Worm (Caenorhabditis elegans): Measurements from ENCODE around the gene K11H12.7.

ce11 chrIV:676280-676679, 11.0 kb downstream of the K11H12.7 start, which contains the start of gene K11H12.5:
- TF ChIP-seq unc-130 (GFP tag; optimal IDR thresholded peaks at IDR 0.05) (no peak), egl-27 (tag; optimal IDR thresholded peaks at IDR 0.05) (no peak), vab-7 (GFP tag; IDR thresholded peaks at IDR 0.05) (no peak), nhr-77 (tag; optimal IDR thresholded peaks at IDR 0.05) (no peak), ztf-7 (tag; optimal IDR thresholded peaks at IDR 0.05) (no peak), F49E8.2 (tag; optimal IDR thresholded peaks at IDR 0.05; ENCODE audit: borderline replicate concordance) (no peak), fos-1 (tag; optimal IDR thresholded peaks at IDR 0.05) (no peak), T20F7.1 (GFP tag; optimal IDR thresholded peaks at IDR 0.05) (no peak), aha-1 (tag) (no peak), gei-8 (GFP tag; optimal IDR thresholded peaks at IDR 0.05) (no peak), unc-39 (tag; optimal IDR thresholded peaks at IDR 0.05) (no peak), unc-62 (GFP tag; optimal IDR thresholded peaks at IDR 0.05 in 1 of 2) (no peak), unc-62 (tag; optimal IDR thresholded peaks at IDR 0.05) (no peak), lin-15B (tag; optimal IDR thresholded peaks at IDR 0.05) (no peak)

All from whole organism, L4 larva.